Fruit fly (Drosophila melanogaster) whole organism, prepupa: Measurements from ENCODE around the gene osp.

Experiments used
- Blimp-1 ChIP-seq: fragments of 200-800 bp; sonication (Bioruptor generic); optimal IDR thresholded peaks from 3 replicates; lab custom pipeline; 2017; ENCODE audit warnings: missing biosample characterization, missing genetic modification characterization, mild to moderate bottlenecking, moderate library complexity, missing genetic modification reagents
- CG10631 ChIP-seq: fragments of 200-800 bp; sonication (Bioruptor generic); optimal IDR thresholded peaks from 2 replicates; lab custom pipeline; 2016; ENCODE audit warnings: missing biosample characterization, missing genetic modification characterization
- CG10669 ChIP-seq: fragments of 200-800 bp; sonication (Bioruptor generic); optimal IDR thresholded peaks from 3 replicates; lab custom pipeline; 2018; ENCODE audit warnings: missing biosample characterization, mild to moderate bottlenecking, missing genetic modification characterization, moderate library complexity
- CG11294 ChIP-seq: fragments of 200-800 bp; sonication (Bioruptor generic); IDR thresholded peaks from 2 replicates; pipeline ENCODE4 v1.3.6; 2022; ENCODE audit warnings: missing biosample characterization, missing genetic modification characterization
- CG11762 ChIP-seq: fragments of 200-800 bp; sonication (Bioruptor generic); optimal IDR thresholded peaks from 3 replicates; lab custom pipeline; 2016; ENCODE audit warnings: missing biosample characterization, missing genetic modification characterization; ENCODE audit not compliant: insufficient read depth
- CG11902 ChIP-seq: fragments of 200-800 bp; sonication (Bioruptor generic); optimal IDR thresholded peaks from 3 replicates; lab custom pipeline; 2016; ENCODE audit warnings: missing biosample characterization, missing genetic modification characterization
- CG15336 ChIP-seq: fragments of 200-800 bp; sonication (Bioruptor generic); IDR thresholded peaks from 2 replicates; pipeline ENCODE4 v1.3.6; 2022; ENCODE audit warnings: missing biosample characterization, missing genetic modification characterization
- CG1621 ChIP-seq: fragments of 200-800 bp; sonication (Bioruptor generic); optimal IDR thresholded peaks from 3 replicates; lab custom pipeline; 2018; ENCODE audit warnings: missing biosample characterization, mild to moderate bottlenecking, missing genetic modification characterization
- CG16779 ChIP-seq: fragments of 200-800 bp; sonication (Bioruptor generic); optimal IDR thresholded peaks from 3 replicates; lab custom pipeline; 2017; ENCODE audit warnings: missing biosample characterization, mild to moderate bottlenecking, missing genetic modification characterization
- CG31627 ChIP-seq: fragments of 200-800 bp; sonication (Bioruptor generic); optimal IDR thresholded peaks from 3 replicates; lab custom pipeline; 2016; ENCODE audit warnings: missing biosample characterization, missing genetic modification characterization
- CG32006 ChIP-seq: fragments of 200-800 bp; sonication (Bioruptor generic); optimal IDR thresholded peaks from 3 replicates; lab custom pipeline; 2017; ENCODE audit warnings: missing biosample characterization, mild to moderate bottlenecking, missing genetic modification characterization
- CG34406 ChIP-seq: fragments of 200-800 bp; sonication (Bioruptor generic); optimal IDR thresholded peaks from 3 replicates; lab custom pipeline; 2016; ENCODE audit warnings: missing biosample characterization, missing genetic modification characterization
- CG3919 ChIP-seq: fragments of 200-800 bp; sonication (Bioruptor generic); optimal IDR thresholded peaks from 3 replicates; lab custom pipeline; 2016; ENCODE audit warnings: missing biosample characterization, missing genetic modification characterization
- CG4318 ChIP-seq: fragments of 200-800 bp; sonication (Bioruptor generic); optimal IDR thresholded peaks from 3 replicates; lab custom pipeline; 2017; ENCODE audit warnings: missing biosample characterization, mild to moderate bottlenecking, missing genetic modification characterization
- CG6163 ChIP-seq: fragments of 200-800 bp; sonication (Bioruptor generic); IDR thresholded peaks from 3 replicates; pipeline ENCODE4 v1.3.6; 2022; ENCODE audit warnings: missing biosample characterization, missing genetic modification characterization
- CG6276 ChIP-seq: fragments of 200-800 bp; sonication (Bioruptor generic); optimal IDR thresholded peaks from 2 replicates; lab custom pipeline; 2017; ENCODE audit warnings: missing biosample characterization, mild to moderate bottlenecking, missing genetic modification characterization
- CG6792 ChIP-seq: fragments of 200-800 bp; sonication (Bioruptor generic); optimal IDR thresholded peaks from 3 replicates; lab custom pipeline; 2016; ENCODE audit warnings: missing biosample characterization, missing genetic modification characterization
- CG6808 ChIP-seq: fragments of 200-800 bp; sonication (Bioruptor generic); optimal IDR thresholded peaks from 3 replicates; lab custom pipeline; 2017; ENCODE audit warnings: missing biosample characterization, missing genetic modification characterization, mild to moderate bottlenecking, moderate library complexity, missing genetic modification reagents
- CG6854 ChIP-seq: fragments of 200-800 bp; sonication (Bioruptor generic); optimal IDR thresholded peaks from 2 replicates; lab custom pipeline; 2017; ENCODE audit warnings: missing biosample characterization, mild to moderate bottlenecking, missing genetic modification characterization
- CG7368 ChIP-seq: fragments of 200-800 bp; sonication (Bioruptor generic); optimal IDR thresholded peaks from 3 replicates; lab custom pipeline; 2016; ENCODE audit warnings: missing biosample characterization, missing genetic modification characterization
- CG8319 ChIP-seq: fragments of 200-800 bp; sonication (Bioruptor generic); optimal IDR thresholded peaks from 3 replicates; lab custom pipeline; 2016; ENCODE audit warnings: missing biosample characterization, missing genetic modification characterization
- Eip75B ChIP-seq: fragments of 200-800 bp; sonication (Bioruptor generic); optimal IDR thresholded peaks from 3 replicates; lab custom pipeline; 2016; ENCODE audit warnings: missing biosample characterization, missing genetic modification characterization
- Ets21C ChIP-seq: fragments of 200-800 bp; sonication (Bioruptor generic); optimal IDR thresholded peaks from 3 replicates; lab custom pipeline; 2016; ENCODE audit warnings: missing biosample characterization, missing genetic modification characterization
- Ets96B ChIP-seq: fragments of 200-800 bp; optimal IDR thresholded peaks from 2 replicates; lab custom pipeline; 2019; ENCODE audit warnings: missing biosample characterization, mild to moderate bottlenecking, missing genetic modification characterization, moderate library complexity
- Gug ChIP-seq: fragments of 200-800 bp; sonication (Bioruptor generic); IDR thresholded peaks from 2 replicates; pipeline ENCODE4 v1.3.6; 2022; ENCODE audit warnings: missing biosample characterization, missing genetic modification characterization
- Hr38 ChIP-seq: sonication (Bioruptor generic); optimal IDR thresholded peaks from 2 replicates; lab custom pipeline; 2016; ENCODE audit warnings: missing biosample characterization, missing genetic modification characterization
- Hr39 ChIP-seq: fragments of 200-800 bp; sonication (Bioruptor generic); optimal IDR thresholded peaks from 2 replicates; lab custom pipeline; 2016; ENCODE audit warnings: missing biosample characterization, missing genetic modification characterization
- Hr4 ChIP-seq: fragments of 200-800 bp; sonication (Bioruptor generic); optimal IDR thresholded peaks from 3 replicates; lab custom pipeline; 2016; ENCODE audit warnings: missing biosample characterization, missing genetic modification characterization
- Lpt ChIP-seq: fragments of 200-800 bp; sonication (Bioruptor generic); optimal IDR thresholded peaks from 3 replicates; lab custom pipeline; 2016; ENCODE audit warnings: missing biosample characterization, missing genetic modification characterization
- Met ChIP-seq: fragments of 200-800 bp; sonication (Bioruptor generic); optimal IDR thresholded peaks from 3 replicates; lab custom pipeline; 2016; ENCODE audit warnings: missing biosample characterization, missing genetic modification characterization
- OdsH ChIP-seq: fragments of 200-800 bp; sonication (Bioruptor generic); optimal IDR thresholded peaks from 3 replicates; lab custom pipeline; 2016; ENCODE audit warnings: missing biosample characterization, missing genetic modification characterization
- Smox ChIP-seq: fragments of 200-800 bp; sonication (Bioruptor generic); optimal IDR thresholded peaks from 3 replicates; lab custom pipeline; 2016; ENCODE audit warnings: missing biosample characterization, missing genetic modification characterization
- Sox102F ChIP-seq: fragments of 200-800 bp; sonication (Bioruptor generic); optimal IDR thresholded peaks from 2 replicates; lab custom pipeline; 2016; ENCODE audit warnings: missing biosample characterization, mild to moderate bottlenecking, missing genetic modification characterization
- Sox14 ChIP-seq: fragments of 200-800 bp; sonication (Bioruptor generic); optimal IDR thresholded peaks from 3 replicates; lab custom pipeline; 2016; ENCODE audit warnings: missing biosample characterization, missing genetic modification characterization
- Sox15 ChIP-seq: fragments of 200-800 bp; sonication (Bioruptor generic); optimal IDR thresholded peaks from 3 replicates; lab custom pipeline; 2016; ENCODE audit warnings: missing biosample characterization, missing genetic modification characterization
- achi ChIP-seq: fragments of 200-800 bp; sonication (Bioruptor generic); optimal IDR thresholded peaks from 3 replicates; lab custom pipeline; 2016; ENCODE audit warnings: missing biosample characterization, missing genetic modification characterization
- cyc ChIP-seq: fragments of 200-800 bp; sonication (Bioruptor generic); optimal IDR thresholded peaks from 3 replicates; lab custom pipeline; 2016; ENCODE audit warnings: missing biosample characterization, missing genetic modification characterization
- dac ChIP-seq: fragments of 200-800 bp; sonication (Bioruptor generic); optimal IDR thresholded peaks from 2 replicates; lab custom pipeline; 2017; ENCODE audit warnings: missing biosample characterization, mild to moderate bottlenecking, missing genetic modification characterization
- dsx ChIP-seq: fragments of 200-800 bp; optimal IDR thresholded peaks from 3 replicates; lab custom pipeline; 2019; ENCODE audit warnings: missing biosample characterization, mild to moderate bottlenecking, missing genetic modification characterization, moderate library complexity; ENCODE audit not compliant: poor library complexity, severe bottlenecking
- eg ChIP-seq: fragments of 200-800 bp; sonication (Bioruptor generic); IDR thresholded peaks from 3 replicates; pipeline ENCODE4 v1.3.6; 2022; ENCODE audit warnings: missing biosample characterization, missing genetic modification characterization
- esn ChIP-seq: fragments of 200-800 bp; sonication (Bioruptor generic); optimal IDR thresholded peaks from 2 replicates; lab custom pipeline; 2016; ENCODE audit warnings: missing biosample characterization, mild to moderate bottlenecking, missing genetic modification characterization, moderate library complexity
- fd85E ChIP-seq: fragments of 200-800 bp; sonication (Bioruptor generic); optimal IDR thresholded peaks from 3 replicates; lab custom pipeline; 2016; ENCODE audit warnings: missing biosample characterization, missing genetic modification characterization
- fkh ChIP-seq: fragments of 200-800 bp; sonication (Bioruptor generic); optimal IDR thresholded peaks from 3 replicates; lab custom pipeline; 2017; ENCODE audit warnings: missing biosample characterization, mild to moderate bottlenecking, missing genetic modification characterization, moderate library complexity
- lz ChIP-seq: fragments of 200-800 bp; sonication (Bioruptor generic); optimal IDR thresholded peaks from 3 replicates; lab custom pipeline; 2016; ENCODE audit warnings: missing biosample characterization, missing genetic modification characterization
- pdm3 ChIP-seq: fragments of 200-800 bp; sonication (Bioruptor generic); optimal IDR thresholded peaks from 3 replicates; lab custom pipeline; 2016; ENCODE audit warnings: missing biosample characterization, missing genetic modification characterization
- salr ChIP-seq, 2 experiments: fragments of 200-800 bp; sonication (Bioruptor generic); optimal IDR thresholded peaks; 3 replicates each; lab custom pipeline; 2016 to 2018; ENCODE audit warnings: missing biosample characterization in 2 of 2, missing genetic modification characterization in 2 of 2, mild to moderate bottlenecking in 1 of 2
- spab ChIP-seq: fragments of 200-800 bp; sonication (Bioruptor generic); optimal IDR thresholded peaks from 2 replicates; lab custom pipeline; 2017; ENCODE audit warnings: missing biosample characterization, mild to moderate bottlenecking, missing genetic modification characterization, missing genetic modification reagents
- svp ChIP-seq: fragments of 200-800 bp; sonication (Bioruptor generic); peaks from one replicate; lab custom pipeline; 2016; ENCODE audit warnings: missing biosample characterization, missing genetic modification characterization
- topi ChIP-seq: fragments of 200-800 bp; sonication (Bioruptor generic); optimal IDR thresholded peaks from 3 replicates; lab custom pipeline; 2016; ENCODE audit warnings: missing biosample characterization, missing genetic modification characterization
- vri ChIP-seq: fragments of 200-800 bp; sonication (Bioruptor generic); optimal IDR thresholded peaks from 3 replicates; lab custom pipeline; 2016; ENCODE audit warnings: missing biosample characterization, mild to moderate bottlenecking, missing genetic modification characterization

The osp gene

DNA sequence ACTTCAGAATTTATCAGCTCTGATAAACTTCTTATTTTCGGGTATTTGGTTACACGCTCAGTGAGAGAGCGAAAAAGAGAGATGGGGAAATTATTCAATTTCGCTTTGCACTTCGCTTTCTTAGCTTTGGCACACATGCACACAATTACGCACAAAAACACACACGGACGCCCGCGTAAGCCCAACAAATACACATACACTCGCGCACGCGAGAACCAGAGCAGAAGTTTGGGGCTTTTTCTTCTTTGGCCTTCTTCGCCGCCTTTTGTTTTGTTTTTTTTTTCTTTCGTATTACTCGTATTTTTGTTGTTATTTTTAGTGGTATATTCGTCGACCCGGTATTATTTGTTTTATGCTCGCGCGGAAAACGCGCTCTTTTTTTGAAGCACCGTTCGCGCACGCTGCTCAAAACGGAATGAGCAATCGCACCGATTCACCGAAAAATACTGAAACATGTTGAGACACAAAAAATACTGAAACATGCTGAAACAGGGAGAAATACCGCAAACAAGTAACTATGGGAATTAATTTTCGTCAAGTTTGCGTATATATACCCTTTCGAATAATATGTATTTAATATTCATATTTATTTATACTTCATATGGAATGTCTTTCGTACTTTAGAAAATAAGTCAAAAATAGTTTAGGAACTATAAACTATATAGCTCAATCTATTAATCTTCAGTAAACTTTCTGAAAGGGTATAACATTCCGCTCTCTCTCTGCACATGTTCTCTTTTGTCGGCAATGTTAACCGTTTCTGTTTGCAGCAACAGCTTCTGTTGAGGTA lies at the start of gene osp:
Gene osp (minus strand): TSS at position 419 of the 790 bp plus-strand sequence.
- peak; percentile 100 for TF ChIP-seq eg (GFP tag; lab: Robert Waterston, UW)
- TF ChIP-seq CG32006 (GFP tag; lab: Kevin White, UChicago): peak; percentile 99
- TF ChIP-seq Blimp-1 (GFP tag; lab: Kevin White, UChicago): peak; percentile 92
- peak; percentile 98 for TF ChIP-seq Lpt (GFP tag; lab: Kevin White, UChicago)
- TF ChIP-seq CG3919: peak; percentile 99
- TF ChIP-seq topi (GFP tag; lab: Kevin White, UChicago): peak; percentile 97
- peak; percentile 97 for TF ChIP-seq CG7368 (GFP tag; lab: Kevin White, UChicago)
- peak; percentile 84 for TF ChIP-seq CG6854 (GFP tag; lab: Kevin White, UChicago)
- TF ChIP-seq dsx (GFP tag; lab: Kevin White, UChicago): peak; percentile 99
- TF ChIP-seq Smox: peak; percentile 94
- TF ChIP-seq Ets96B (tag; lab: Kevin White, UChicago): peak; percentile 100
- peak; percentile 96 for TF ChIP-seq Met (GFP tag; lab: Kevin White, UChicago)
- TF ChIP-seq spab (GFP tag; lab: Kevin White, UChicago): peak; percentile 98
- TF ChIP-seq CG6808: peak; percentile 97
- peak; percentile 90 for TF ChIP-seq fd85E
- peak; percentile 95 for TF ChIP-seq lz (GFP tag; lab: Kevin White, UChicago)
- TF ChIP-seq Hr4 (GFP tag; lab: Kevin White, UChicago): peak; percentile 98
- TF ChIP-seq esn (GFP tag; lab: Kevin White, UChicago): peak; percentile 97
- peak; percentile 94 for TF ChIP-seq Eip75B
- TF ChIP-seq CG16779 (tag; lab: Kevin White, UChicago): peak; percentile 92
- peak; percentile 89 for TF ChIP-seq CG31627 (GFP tag; lab: Kevin White, UChicago)
- peak; percentile 98 for TF ChIP-seq achi (GFP tag; lab: Kevin White, UChicago)
- peak; percentile 89 for TF ChIP-seq dac (GFP tag; lab: Kevin White, UChicago)
- TF ChIP-seq Hr39 (GFP tag; lab: Kevin White, UChicago): peak; percentile 84
- TF ChIP-seq CG11294 (GFP tag; lab: Robert Waterston, UW): peak; percentile 98
- TF ChIP-seq CG1621 (tag; lab: Kevin White, UChicago): peak; percentile 98
- peak; percentile 91 for TF ChIP-seq Sox102F
- peak; percentile 97 for TF ChIP-seq CG6276 (GFP tag; lab: Kevin White, UChicago)
- peak; percentile 94 for TF ChIP-seq CG11902 (GFP tag; lab: Kevin White, UChicago)
- TF ChIP-seq CG11762: peak; percentile 98
- peak; percentile 96 for TF ChIP-seq CG8319 (GFP tag; lab: Kevin White, UChicago)
- TF ChIP-seq Sox14 (GFP tag; lab: Kevin White, UChicago): peak; percentile 91
- TF ChIP-seq OdsH: peak; percentile 98
- TF ChIP-seq CG4318: peak; percentile 93
- peak; percentile 96 for TF ChIP-seq pdm3
- peak; percentile 86 for TF ChIP-seq vri (GFP tag; lab: Kevin White, UChicago)
- no peak for TF ChIP-seq Hr38
- TF ChIP-seq CG34406 (GFP tag; lab: Kevin White, UChicago): peak; percentile 99
- TF ChIP-seq Sox15 (GFP tag; lab: Kevin White, UChicago): peak; percentile 93
- peak; percentile 92 for TF ChIP-seq fkh
- TF ChIP-seq CG6163 (GFP tag; lab: Robert Waterston, UW): peak; percentile 99
- peak; percentile 99 for TF ChIP-seq CG10631
- peak; percentile 100 for TF ChIP-seq CG15336 (GFP tag; lab: Robert Waterston, UW)
- TF ChIP-seq CG6792 (GFP tag; lab: Kevin White, UChicago): peak; percentile 98
- peak; percentile 96 for TF ChIP-seq cyc (GFP tag; lab: Kevin White, UChicago)
- TF ChIP-seq Gug (GFP tag; lab: Robert Waterston, UW): peak; percentile 99
- TF ChIP-seq salr (GFP tag; optimal IDR thresholded peaks at IDR 0.05; lab: Kevin White, UChicago): peak; percentile 92 to 96
- TF ChIP-seq Ets21C (GFP tag; lab: Kevin White, UChicago): peak; percentile 74
- peak; percentile 99 for TF ChIP-seq svp (GFP tag; lab: Kevin White, UChicago)
- TF ChIP-seq CG10669 (GFP tag; lab: Kevin White, UChicago): peak; percentile 99
